Worm (Caenorhabditis elegans): ENCODE measurements around the gene F32G8.2.
A peak's percentile ranks its signal among the peaks of the same experiment; 100 is the strongest.

Gene F32G8.2

DNA sequence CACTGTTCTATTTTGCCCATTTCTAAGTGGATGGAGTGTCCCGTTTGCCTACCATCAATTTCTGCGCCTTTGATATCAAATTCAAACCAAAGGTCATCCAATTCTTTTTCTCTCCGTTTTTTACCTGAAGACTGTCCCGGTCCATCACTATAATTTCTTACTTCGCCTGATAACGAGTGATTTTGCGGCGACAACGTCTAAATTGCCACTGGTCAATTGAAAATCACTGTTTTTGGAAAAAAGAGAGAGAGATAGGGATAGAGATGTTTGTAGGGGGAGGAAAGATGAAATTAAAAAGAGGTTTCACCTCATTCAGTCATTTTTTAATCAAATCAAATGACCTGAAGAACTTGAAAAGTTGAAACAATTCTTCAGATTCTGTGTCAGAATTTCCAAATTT is 21.7 kb downstream of the F32G8.2 start:
- TF ChIP-seq nhr-237 (tag; optimal IDR thresholded peaks at IDR 0.05) (no peak), attf-4 (tag; optimal IDR thresholded peaks at IDR 0.05) (no peak), lin-15B (tag; optimal IDR thresholded peaks at IDR 0.05) (no peak), ces-1 (GFP tag; optimal IDR thresholded peaks at IDR 0.05) (no peak), lin-39 (tag; optimal IDR thresholded peaks at IDR 0.05) (no peak), ceh-32 (tag; optimal IDR thresholded peaks at IDR 0.05; ENCODE audit: poor library complexity) (no peak), php-3 (GFP tag; IDR thresholded peaks at IDR 0.05) (no peak), fkh-10 (GFP tag; optimal IDR thresholded peaks at IDR 0.05) (no peak), lin-38 (GFP tag; IDR thresholded peaks at IDR 0.05) (no peak), lim-7 (GFP tag; IDR thresholded peaks at IDR 0.05) (no peak), nhr-11 (tag; optimal IDR thresholded peaks at IDR 0.05) (no peak), lin-29 (GFP tag; IDR thresholded peaks at IDR 0.05) (no peak), nhr-48 (tag; optimal IDR thresholded peaks at IDR 0.05) (no peak), aha-1 (tag) (peak; percentile 64), pha-4 (GFP tag; IDR thresholded peaks at IDR 0.05) (no peak), pha-4 (tag; optimal IDR thresholded peaks at IDR 0.05) (no peak), F44E2.7 (GFP tag; IDR thresholded peaks at IDR 0.05) (no peak), tra-1 (GFP tag; IDR thresholded peaks at IDR 0.05) (no peak), duxl-1 (tag; optimal IDR thresholded peaks at IDR 0.05; ENCODE audit: poor library complexity) (no peak), zip-2 (tag; optimal IDR thresholded peaks at IDR 0.05) (no peak), F26F4.8 (GFP tag; conservative IDR thresholded peaks at IDR 0.05) (no peak), nhr-28 (tag; optimal IDR thresholded peaks at IDR 0.05) (peak; percentile 47), unc-62 (GFP tag; optimal IDR thresholded peaks at IDR 0.05 in 1 of 2) (peak in 1 of 2 experiments; percentile 71), unc-62 (tag; optimal IDR thresholded peaks at IDR 0.05) (no peak), F37D6.2 (tag; optimal IDR thresholded peaks at IDR 0.05) (no peak), mep-1 (tag; optimal IDR thresholded peaks at IDR 0.05) (no peak), vab-7 (GFP tag; IDR thresholded peaks at IDR 0.05) (no peak)

DNA sequence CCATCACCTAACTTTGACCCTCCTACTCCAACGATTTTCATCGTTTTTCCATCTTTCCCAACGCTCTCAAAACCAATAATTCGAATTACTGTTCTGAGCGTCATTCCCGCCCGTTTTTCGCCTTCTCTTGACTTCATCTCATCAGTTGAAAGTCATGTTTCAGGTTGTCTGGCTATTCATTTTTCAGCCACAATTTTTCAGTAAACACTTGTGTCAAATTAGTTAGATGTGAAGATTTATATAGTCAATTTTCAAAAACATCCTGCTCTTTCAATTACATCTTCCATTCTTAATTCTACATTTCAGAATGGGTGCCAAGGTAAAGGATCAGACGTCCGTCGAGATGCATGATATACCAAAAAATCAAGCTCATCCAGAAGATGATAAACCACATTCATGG is 22.8 kb downstream of the F32G8.2 start, which contains the start of gene del-6:
Gene del-6 (plus strand): TSS at position 301 of the 400 bp plus-strand sequence.
- TF ChIP-seq dmd-9 (GFP tag; IDR thresholded peaks at IDR 0.05): no peak
- TF ChIP-seq mdl-1 (tag; optimal IDR thresholded peaks at IDR 0.05): no peak
- no peak for TF ChIP-seq daf-12 (tag; optimal IDR thresholded peaks at IDR 0.05)
- TF ChIP-seq tra-1 (GFP tag; IDR thresholded peaks at IDR 0.05): no peak
- TF ChIP-seq attf-4 (tag; optimal IDR thresholded peaks at IDR 0.05): no peak
- no peak for TF ChIP-seq zip-2 (tag; optimal IDR thresholded peaks at IDR 0.05)

DNA sequence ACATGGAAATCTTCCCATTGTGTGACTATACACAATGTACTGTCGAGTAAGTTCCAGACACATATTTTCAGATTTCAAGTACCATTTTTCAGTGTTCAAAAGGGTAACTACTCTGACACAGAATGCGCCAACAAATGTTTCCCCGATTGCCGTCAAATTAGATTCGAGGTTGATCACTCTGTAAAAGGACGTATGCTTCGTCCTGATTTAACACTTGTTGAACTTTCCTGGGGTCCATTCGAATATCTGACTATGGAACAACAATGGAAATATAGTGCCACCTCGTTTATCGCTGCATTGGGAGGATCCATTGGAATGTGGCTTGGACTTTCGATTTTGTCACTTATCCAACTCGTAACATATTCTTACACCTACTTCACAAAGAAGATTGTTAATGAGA is 24.4 kb downstream of the F32G8.2 start:
- TF ChIP-seq unc-62 (GFP tag; optimal IDR thresholded peaks at IDR 0.05 in 1 of 2) (peak in 1 of 2 experiments; percentile 91), unc-62 (tag; optimal IDR thresholded peaks at IDR 0.05) (no peak), gei-8 (GFP tag; optimal IDR thresholded peaks at IDR 0.05) (no peak), madf-5 (GFP tag; IDR thresholded peaks at IDR 0.05) (no peak), aha-1 (tag) (peak; percentile 32)

DNA sequence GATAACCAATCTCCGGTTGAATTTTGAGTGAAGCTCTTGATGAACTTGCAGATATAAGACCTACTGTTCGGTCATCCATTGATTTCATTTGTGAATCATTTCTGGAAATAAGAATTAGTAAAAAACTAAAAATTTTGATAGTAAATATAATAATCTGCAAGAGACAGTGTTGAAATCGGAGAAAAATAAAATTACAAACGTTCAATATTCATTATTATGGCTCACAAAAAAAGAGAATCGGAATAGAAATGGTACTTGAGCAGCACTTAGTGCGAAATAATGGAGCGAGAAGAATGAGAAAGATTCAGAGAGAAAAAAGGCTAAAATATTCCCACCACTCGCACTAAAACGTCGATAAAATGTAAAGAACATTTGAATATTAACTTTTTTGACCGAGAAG is 26.5 kb downstream of the F32G8.2 start, which contains the start of gene vps-54:
Gene vps-54 (minus strand): TSS at position 101 of the 400 bp plus-strand sequence.
- TF ChIP-seq mxl-2 (GFP tag; conservative IDR thresholded peaks at IDR 0.05) (no peak), cey-2 (tag; optimal IDR thresholded peaks at IDR 0.05; ENCODE audit: borderline replicate concordance, insufficient read depth) (no peak), fos-1 (tag; optimal IDR thresholded peaks at IDR 0.05) (no peak), ama-1 (optimal IDR thresholded peaks at IDR 0.05) (no peak), mxl-3 (GFP tag; optimal IDR thresholded peaks at IDR 0.05) (no peak), snpc-4 (tag; optimal IDR thresholded peaks at IDR 0.05) (no peak), mes-2 (tag; optimal IDR thresholded peaks at IDR 0.05; ENCODE audit: poor library complexity, severe bottlenecking) (no peak), hlh-30 (tag; optimal IDR thresholded peaks at IDR 0.05; ENCODE audit: insufficient read depth) (no peak), lin-1 (GFP tag; IDR thresholded peaks at IDR 0.05) (no peak), arid-1 (GFP tag; conservative IDR thresholded peaks at IDR 0.05) (no peak), egl-27 (tag; optimal IDR thresholded peaks at IDR 0.05) (no peak), R02D3.7 (tag; optimal IDR thresholded peaks at IDR 0.05) (no peak), fkh-10 (GFP tag; optimal IDR thresholded peaks at IDR 0.05) (no peak), daf-8 (GFP tag; IDR thresholded peaks at IDR 0.05) (no peak), zip-11 (GFP tag; IDR thresholded peaks at IDR 0.05) (no peak), dmd-9 (GFP tag; IDR thresholded peaks at IDR 0.05) (no peak), nhr-76 (tag; optimal IDR thresholded peaks at IDR 0.05) (no peak)
